Worm (Caenorhabditis elegans) whole organism, midembryonic: ENCODE results near the gene tra-1.
A peak's percentile ranks its signal among the peaks of the same experiment; 100 is the strongest.

Source experiments
- T22C8.4 ChIP-seq: fragments of 200-800 bp; sonication (Bioruptor generic); IDR thresholded peaks from 2 replicates; pipeline ENCODE4 v1.3.6; 2022; ENCODE audit warnings: missing genetic modification characterization, missing compliant biosample characterization
- cog-1 ChIP-seq: sonication (generic microtip); optimal IDR thresholded peaks from 2 replicates; lab custom pipeline; 2016; ENCODE audit warnings: missing genetic modification characterization, missing compliant biosample characterization
- flt-1 ChIP-seq: fragments of 200-800 bp; sonication (Bioruptor generic); IDR thresholded peaks from 2 replicates; pipeline ENCODE4 v1.3.6; 2022; ENCODE audit warnings: missing genetic modification characterization, missing compliant biosample characterization
- klf-2 ChIP-seq: fragments of 200-800 bp; sonication (Bioruptor generic); conservative IDR thresholded peaks from 2 replicates; pipeline ENCODE4 v1.3.6; 2022; ENCODE audit warnings: missing genetic modification reagents, missing genetic modification characterization, missing compliant biosample characterization
- med-1 ChIP-seq: sonication (generic microtip); optimal IDR thresholded peaks from 2 replicates; lab custom pipeline; 2017; ENCODE audit warnings: missing genetic modification characterization, mild to moderate bottlenecking, missing compliant biosample characterization, antibody characterized with exemption, missing genetic modification reagents; ENCODE audit not compliant: insufficient read depth
- ref-1 ChIP-seq: fragments of 200-800 bp; sonication (Bioruptor generic); conservative IDR thresholded peaks from 2 replicates; pipeline ENCODE4 v1.3.6; 2022; ENCODE audit warnings: missing genetic modification reagents, missing genetic modification characterization, missing compliant biosample characterization
- tab-1 ChIP-seq: fragments of 200-800 bp; sonication (Bioruptor generic); IDR thresholded peaks from 2 replicates; pipeline ENCODE4 v1.3.6; 2022; ENCODE audit warnings: missing genetic modification characterization, missing compliant biosample characterization
- ztf-23 ChIP-seq: fragments of 200-800 bp; sonication (Bioruptor generic); IDR thresholded peaks from 2 replicates; pipeline ENCODE4 v1.3.6; 2022; ENCODE audit warnings: missing genetic modification reagents, missing genetic modification characterization, missing compliant biosample characterization
- ztf-29 ChIP-seq: fragments of 200-800 bp; sonication (Bioruptor generic); IDR thresholded peaks from 2 replicates; pipeline ENCODE4 v1.3.6; 2022; ENCODE audit warnings: missing genetic modification reagents, missing genetic modification characterization, missing compliant biosample characterization

Gene tra-1

ce11 chrIII:11175642-11176217 lies 19.3 kb downstream of the tra-1 start:
- TF ChIP-seq cog-1 (tag; lab: Kevin White, UChicago): no peak
- TF ChIP-seq klf-2 (GFP tag; lab: Robert Waterston, UW): no peak
- TF ChIP-seq ztf-23 (GFP tag; lab: Robert Waterston, UW): no peak
- TF ChIP-seq ref-1 (GFP tag; lab: Robert Waterston, UW): no peak
- no peak for TF ChIP-seq tab-1 (GFP tag; lab: Robert Waterston, UW)
- no peak for TF ChIP-seq T22C8.4 (GFP tag; lab: Robert Waterston, UW)
- no peak for TF ChIP-seq med-1 (GFP tag; lab: Kevin White, UChicago)
- TF ChIP-seq ztf-29 (GFP tag; lab: Robert Waterston, UW): no peak
- no peak for TF ChIP-seq flt-1

DNA sequence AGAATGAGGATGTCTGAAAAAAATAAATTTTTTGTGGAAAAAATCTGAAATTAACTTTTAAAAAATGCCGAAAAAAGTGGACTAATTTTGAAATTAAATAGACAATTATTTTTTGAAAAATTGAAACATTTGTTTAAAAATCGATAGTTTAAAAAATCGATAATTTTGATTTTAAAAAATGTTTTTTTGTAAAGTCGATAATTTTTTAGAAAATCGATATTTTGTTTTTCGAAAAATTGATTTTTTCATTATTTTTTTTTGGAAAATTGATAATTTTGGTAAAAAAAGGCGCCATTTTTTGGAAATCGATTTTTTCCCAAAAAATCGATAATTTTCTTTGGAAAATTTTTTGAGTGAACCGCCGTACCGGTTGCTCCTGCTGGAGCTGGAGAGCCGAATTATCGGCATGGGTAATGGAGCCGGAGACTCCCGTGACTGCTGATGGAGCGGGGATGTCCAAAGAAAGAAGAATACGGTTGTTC lies 22.7 kb downstream of the tra-1 start:
- TF ChIP-seq tab-1 (GFP tag; lab: Robert Waterston, UW) (no peak), T22C8.4 (GFP tag; lab: Robert Waterston, UW) (peak; percentile 76)

- TF ChIP-seq med-1 (GFP tag; lab: Kevin White, UChicago) (no peak), T22C8.4 (GFP tag; lab: Robert Waterston, UW) (no peak), ztf-29 (GFP tag; lab: Robert Waterston, UW) (no peak), ztf-23 (GFP tag; lab: Robert Waterston, UW) (no peak), tab-1 (GFP tag; lab: Robert Waterston, UW) (no peak)
Observed at ce11 chrIII:11170509-11170908, 24.5 kb downstream of the tra-1 start.

ce11 chrIII:11169680-11170079 lies 25.3 kb downstream of the tra-1 start:
- TF ChIP-seq tab-1 (GFP tag; lab: Robert Waterston, UW): 0 out of 2 replicates have a peak, but pooled peaks have one; percentile 16
- TF ChIP-seq ztf-23 (GFP tag; lab: Robert Waterston, UW): no peak
- TF ChIP-seq ztf-29 (GFP tag; lab: Robert Waterston, UW): no peak

- TF ChIP-seq ref-1 (GFP tag; lab: Robert Waterston, UW) (no peak), cog-1 (tag; lab: Kevin White, UChicago) (no peak)
Observed at ce11 chrIII:11157916-11158315, 37.1 kb downstream of the tra-1 start.

- TF ChIP-seq ztf-23 (GFP tag; lab: Robert Waterston, UW) (no peak), T22C8.4 (GFP tag; lab: Robert Waterston, UW) (no peak), klf-2 (GFP tag; lab: Robert Waterston, UW) (no peak), med-1 (GFP tag; lab: Kevin White, UChicago) (no peak), flt-1 (no peak), cog-1 (tag; lab: Kevin White, UChicago) (no peak), tab-1 (GFP tag; lab: Robert Waterston, UW) (no peak), ref-1 (GFP tag; lab: Robert Waterston, UW) (no peak), ztf-29 (GFP tag; lab: Robert Waterston, UW) (no peak)
Observed at ce11 chrIII:11157099-11157498, 37.9 kb downstream of the tra-1 start, which contains the start of gene Y47D3A.31. TSS of gene Y47D3A.31 (minus strand) at chrIII:11157199.

DNA sequence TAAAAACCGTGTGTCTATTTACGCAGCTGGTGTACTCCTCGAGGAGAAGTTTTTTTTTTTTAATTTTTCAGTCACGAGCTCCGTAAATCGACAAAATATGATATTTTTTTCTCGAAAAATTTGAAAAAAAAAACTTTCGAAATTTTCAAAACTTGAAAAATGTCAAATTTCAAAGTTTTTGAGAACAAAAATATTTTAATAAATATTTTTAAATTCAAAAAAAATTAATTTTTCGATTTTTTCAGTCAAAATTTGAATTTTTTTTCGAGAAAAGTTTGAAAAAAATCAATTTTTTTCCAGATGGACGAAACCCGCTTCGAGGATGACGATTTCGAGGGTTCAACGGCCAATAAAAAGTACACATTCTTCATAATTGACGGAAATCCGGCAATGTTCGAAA lies 40.5 kb downstream of the tra-1 start, which contains the start of gene cku-70:
Gene cku-70, plus strand, starts transcription at position 301 of the 400 bp plus-strand sequence.
- TF ChIP-seq ref-1 (GFP tag; lab: Robert Waterston, UW): no peak
- no peak for TF ChIP-seq cog-1 (tag; lab: Kevin White, UChicago)
- no peak for TF ChIP-seq klf-2 (GFP tag; lab: Robert Waterston, UW)
- no peak for TF ChIP-seq tab-1 (GFP tag; lab: Robert Waterston, UW)
- no peak for TF ChIP-seq ztf-23 (GFP tag; lab: Robert Waterston, UW)
- TF ChIP-seq ztf-29 (GFP tag; lab: Robert Waterston, UW): no peak
- no peak for TF ChIP-seq T22C8.4 (GFP tag; lab: Robert Waterston, UW)
- TF ChIP-seq med-1 (GFP tag; lab: Kevin White, UChicago): no peak
- TF ChIP-seq flt-1: no peak

DNA sequence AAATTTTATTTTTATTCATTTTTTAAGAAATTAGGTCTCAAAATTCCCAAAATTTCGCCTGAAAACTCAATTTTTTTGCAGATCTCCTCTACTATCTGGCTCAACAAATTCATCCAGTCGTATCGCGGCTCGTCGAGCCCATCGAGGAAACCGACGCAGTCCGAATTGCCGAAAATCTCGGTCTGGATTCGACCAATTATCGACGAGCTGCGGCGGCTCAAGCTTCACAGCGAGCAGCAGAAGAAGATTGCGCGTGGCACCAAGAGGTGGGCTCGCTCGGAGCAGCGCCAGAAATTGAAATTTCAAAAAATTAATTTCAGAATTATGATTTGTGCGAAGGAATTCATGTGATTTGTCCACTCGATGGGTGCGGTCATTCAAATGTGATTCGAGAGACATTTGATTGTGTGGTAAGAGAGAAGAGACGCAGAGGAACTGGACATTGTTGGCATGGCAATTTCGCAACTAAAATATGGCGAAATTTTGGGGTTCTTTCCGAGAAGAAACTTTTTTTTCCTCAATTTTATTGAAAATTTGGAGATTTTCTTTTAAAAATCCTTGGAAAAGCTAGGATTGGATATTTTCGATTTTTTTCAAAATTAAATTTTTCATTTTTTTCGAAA lies 45.6 kb downstream of the tra-1 start:
- TF ChIP-seq ref-1 (GFP tag; lab: Robert Waterston, UW) (no peak), T22C8.4 (GFP tag; lab: Robert Waterston, UW) (no peak), cog-1 (tag; lab: Kevin White, UChicago) (no peak), ztf-29 (GFP tag; lab: Robert Waterston, UW) (no peak)

DNA sequence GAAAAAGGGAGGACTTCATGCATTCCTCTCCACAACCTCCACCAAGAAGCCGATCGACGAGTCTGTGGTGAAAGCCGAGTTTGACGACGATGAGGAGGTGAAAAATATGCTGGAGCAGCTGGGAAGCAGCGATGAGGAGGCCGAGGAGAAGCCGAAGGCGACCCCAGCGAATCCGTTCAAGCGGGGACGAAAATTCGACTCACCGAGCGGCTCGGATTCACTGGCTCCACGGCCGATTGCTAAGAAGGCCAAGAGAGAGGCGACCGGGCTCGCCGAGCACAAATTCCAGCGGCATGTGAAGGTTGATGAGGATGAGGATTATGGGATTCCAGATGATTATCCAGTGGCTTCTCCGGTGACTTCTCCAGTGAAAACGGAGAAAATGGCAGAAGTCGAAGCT lies 52.1 kb downstream of the tra-1 start:
- no peak for TF ChIP-seq ztf-29 (GFP tag; lab: Robert Waterston, UW)
- no peak for TF ChIP-seq ref-1 (GFP tag; lab: Robert Waterston, UW)
- no peak for TF ChIP-seq T22C8.4 (GFP tag; lab: Robert Waterston, UW)
- no peak for TF ChIP-seq flt-1
- no peak for TF ChIP-seq tab-1 (GFP tag; lab: Robert Waterston, UW)
- TF ChIP-seq ztf-23 (GFP tag; lab: Robert Waterston, UW): no peak
- no peak for TF ChIP-seq cog-1 (tag; lab: Kevin White, UChicago)
- TF ChIP-seq klf-2 (GFP tag; lab: Robert Waterston, UW): no peak
- no peak for TF ChIP-seq med-1 (GFP tag; lab: Kevin White, UChicago)
